Worm (Caenorhabditis elegans) whole organism, L2 larva: Measurements from ENCODE around the gene Y4C6B.7.

Experiments used
- F13H6.1 ChIP-seq: sonication (generic microtip); optimal IDR thresholded peaks from 2 replicates; lab custom pipeline; 2016; ENCODE audit warnings: missing genetic modification characterization, missing compliant biosample characterization
- R02D3.7 ChIP-seq: fragments of 150-350 bp; optimal IDR thresholded peaks from 2 replicates; lab custom pipeline; 2014; ENCODE audit warnings: missing biosample characterization, missing genetic modification characterization
- ZK546.5 ChIP-seq: sonication (generic microtip); optimal IDR thresholded peaks from 2 replicates; lab custom pipeline; 2017; ENCODE audit warnings: missing biosample characterization, missing genetic modification characterization
- ama-1 ChIP-seq: fragments of 150-350 bp; optimal IDR thresholded peaks from 2 replicates; lab custom pipeline; 2018; ENCODE audit warnings: inconsistent platforms
- nhr-10 ChIP-seq: sonication (generic microtip); optimal IDR thresholded peaks from 2 replicates; lab custom pipeline; 2017; ENCODE audit warnings: missing biosample characterization, missing genetic modification characterization
- nhr-11 ChIP-seq: fragments of 150-350 bp; optimal IDR thresholded peaks from 2 replicates; lab custom pipeline; 2014; ENCODE audit warnings: missing biosample characterization, missing genetic modification characterization
- nhr-77 ChIP-seq: fragments of 150-350 bp; optimal IDR thresholded peaks from 2 replicates; lab custom pipeline; 2014; ENCODE audit warnings: missing biosample characterization, missing genetic modification characterization
- snpc-4 ChIP-seq: fragments of 150-350 bp; optimal IDR thresholded peaks from 2 replicates; lab custom pipeline; 2014; ENCODE audit warnings: missing biosample characterization, missing genetic modification characterization
- zag-1 ChIP-seq: fragments of 150-350 bp; optimal IDR thresholded peaks from 2 replicates; lab custom pipeline; 2014; ENCODE audit warnings: missing biosample characterization, missing genetic modification characterization
- ztf-11 ChIP-seq: sonication (generic microtip); optimal IDR thresholded peaks from 2 replicates; lab custom pipeline; 2017; ENCODE audit warnings: missing biosample characterization, missing genetic modification characterization

ce11 chrIV:5381334-5381733 lies 28.1 kb upstream of the Y4C6B.7 start, which contains the start of gene F41H10.2:
- TF ChIP-seq ZK546.5 (tag; lab: Kevin White, UChicago) = no peak
- no peak for TF ChIP-seq ztf-11 (tag; lab: Kevin White, UChicago)
- TF ChIP-seq F13H6.1 (tag; lab: Kevin White, UChicago) = no peak
- TF ChIP-seq R02D3.7 (tag; lab: Kevin White, UChicago) = no peak
- TF ChIP-seq nhr-11 = no peak
- TF ChIP-seq zag-1 (tag; lab: Kevin White, UChicago) = no peak
- no peak for TF ChIP-seq snpc-4 (tag; lab: Kevin White, UChicago)
- no peak for TF ChIP-seq ama-1 (lab: Kevin White, UChicago)
- TF ChIP-seq nhr-10 (tag; lab: Kevin White, UChicago) = no peak
- TF ChIP-seq nhr-77 (tag; lab: Kevin White, UChicago) = no peak
